Fruit fly (Drosophila melanogaster): ENCODE results near the gene alpha-Est6.
A peak's percentile ranks its signal among the peaks of the same experiment; 100 is the strongest.

DNA sequence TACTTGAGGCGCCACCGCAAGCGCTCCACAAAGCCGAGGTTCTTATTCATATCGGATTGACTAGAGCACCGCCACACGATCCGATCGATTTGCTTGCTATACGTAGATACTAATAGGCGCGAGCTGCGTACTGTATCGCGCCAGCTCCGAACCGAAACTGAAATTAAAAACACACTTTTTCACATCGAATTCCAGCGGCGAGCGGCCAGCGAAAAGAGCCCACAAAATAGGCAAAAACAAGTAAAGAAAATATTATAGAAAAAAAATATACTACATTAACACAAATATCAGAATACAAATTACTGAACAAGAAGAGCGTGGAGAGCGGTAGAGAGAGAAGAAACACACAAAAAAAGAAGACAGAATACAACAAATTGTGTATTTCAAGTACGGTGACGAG, 5.0 kb downstream of the alpha-Est6 start, which contains the start of gene alpha-Est7:
- TF ChIP-seq dl (GFP tag; optimal IDR thresholded peaks at IDR 0.05; ENCODE audit: insufficient read depth in 1 of 2, partially characterized antibody in 2 of 2): no peak
- TF ChIP-seq Hr83 (GFP tag; optimal IDR thresholded peaks at IDR 0.05; ENCODE audit: poor library complexity, severe bottlenecking): no peak
- no peak for TF ChIP-seq h (GFP tag; optimal IDR thresholded peaks at IDR 0.05)
- no peak for TF ChIP-seq usp (GFP tag; optimal IDR thresholded peaks at IDR 0.05)
- no peak for TF ChIP-seq fru (GFP tag; optimal IDR thresholded peaks at IDR 0.05)
- peak; percentile 45 for TF ChIP-seq psq (GFP tag; optimal IDR thresholded peaks at IDR 0.05)
- TF ChIP-seq lola (GFP tag; optimal IDR thresholded peaks at IDR 0.05): no peak
- TF ChIP-seq Dif (GFP tag; optimal IDR thresholded peaks at IDR 0.05; ENCODE audit: partially characterized antibody): no peak
- no peak for TF ChIP-seq CG9705 (GFP tag; optimal IDR thresholded peaks at IDR 0.05)
- TF ChIP-seq CG32264 (GFP tag; optimal IDR thresholded peaks at IDR 0.05): no peak
- no peak for TF ChIP-seq Vsx2 (GFP tag; optimal IDR thresholded peaks at IDR 0.05; ENCODE audit: partially characterized antibody)
- TF ChIP-seq sv (GFP tag; optimal IDR thresholded peaks at IDR 0.05): no peak
- TF ChIP-seq pan (optimal IDR thresholded peaks at IDR 0.05): no peak
- no peak for TF ChIP-seq Abd-B (GFP tag; optimal IDR thresholded peaks at IDR 0.05)
